Worm (Caenorhabditis elegans) whole organism, L2 larva: Measurements from ENCODE around the gene ttr-6.

Source experiments
- C34F6.9 ChIP-seq: fragments of 150-350 bp; optimal IDR thresholded peaks from 2 replicates; lab custom pipeline; 2014; ENCODE audit warnings: missing biosample characterization, missing genetic modification characterization
- F13H6.1 ChIP-seq: sonication (generic microtip); optimal IDR thresholded peaks from 2 replicates; lab custom pipeline; 2016; ENCODE audit warnings: missing genetic modification characterization, missing compliant biosample characterization
- R02D3.7 ChIP-seq: fragments of 150-350 bp; optimal IDR thresholded peaks from 2 replicates; lab custom pipeline; 2014; ENCODE audit warnings: missing biosample characterization, missing genetic modification characterization
- Y55F3AM.14 ChIP-seq: fragments of 200-800 bp; sonication (Bioruptor generic); optimal IDR thresholded peaks from 2 replicates; lab custom pipeline; 2018; ENCODE audit warnings: mild to moderate bottlenecking, missing genetic modification characterization, missing compliant biosample characterization
- aly-2 ChIP-seq: fragments of 150-350 bp; optimal IDR thresholded peaks from 2 replicates; lab custom pipeline; 2014; ENCODE audit warnings: missing biosample characterization, missing genetic modification characterization
- ama-1 ChIP-seq: fragments of 150-350 bp; optimal IDR thresholded peaks from 2 replicates; lab custom pipeline; 2018; ENCODE audit warnings: inconsistent platforms
- blmp-1 ChIP-seq: sonication (generic microtip); optimal IDR thresholded peaks from 2 replicates; lab custom pipeline; 2017; ENCODE audit warnings: missing genetic modification characterization, mild to moderate bottlenecking, missing compliant biosample characterization, antibody characterized with exemption, moderate library complexity; ENCODE audit not compliant: insufficient read depth
- ceh-16 ChIP-seq: fragments of 150-350 bp; optimal IDR thresholded peaks from 2 replicates; lab custom pipeline; 2014; ENCODE audit warnings: missing biosample characterization, missing genetic modification characterization
- ceh-82 ChIP-seq: fragments of 150-350 bp; optimal IDR thresholded peaks from 2 replicates; lab custom pipeline; 2014; ENCODE audit warnings: missing biosample characterization, missing genetic modification characterization
- crh-2 ChIP-seq: sonication (generic microtip); optimal IDR thresholded peaks from 2 replicates; lab custom pipeline; 2017; ENCODE audit warnings: missing biosample characterization, missing genetic modification characterization
- dmd-4 ChIP-seq: sonication (generic microtip); optimal IDR thresholded peaks from 2 replicates; lab custom pipeline; 2017; ENCODE audit warnings: missing biosample characterization, missing genetic modification characterization
- egl-27 ChIP-seq: sonication (generic microtip); optimal IDR thresholded peaks from 3 replicates; lab custom pipeline; 2017; ENCODE audit warnings: missing biosample characterization, missing genetic modification reagents, missing genetic modification characterization
- elt-1 ChIP-seq: fragments of 150-350 bp; optimal IDR thresholded peaks from 2 replicates; lab custom pipeline; 2014; ENCODE audit warnings: missing biosample characterization, missing genetic modification characterization
- elt-3 ChIP-seq: sonication (generic microtip); optimal IDR thresholded peaks from 2 replicates; lab custom pipeline; 2017; ENCODE audit warnings: missing biosample characterization, missing genetic modification characterization
- gmeb-1 ChIP-seq: fragments of 150-350 bp; optimal IDR thresholded peaks from 2 replicates; lab custom pipeline; 2014; ENCODE audit warnings: missing biosample characterization, missing genetic modification characterization
- lin-11 ChIP-seq: fragments of 150-350 bp; sonication (generic microtip); optimal IDR thresholded peaks from 2 replicates; lab custom pipeline; 2014; ENCODE audit warnings: missing biosample characterization, missing genetic modification characterization, inconsistent platforms, mixed read lengths
- lin-13 ChIP-seq: fragments of 150-350 bp; optimal IDR thresholded peaks from 2 replicates; lab custom pipeline; 2014; ENCODE audit warnings: missing biosample characterization, missing genetic modification reagents, missing genetic modification characterization
- lin-39 ChIP-seq: fragments of 150-350 bp; optimal IDR thresholded peaks from 2 replicates; lab custom pipeline; 2014; ENCODE audit warnings: missing biosample characterization, missing genetic modification reagents, missing genetic modification characterization
- lsy-2 ChIP-seq, 2 experiments: fragments of 150-350 bp in 1 of 2; sonication (generic microtip) in 1 of 2; optimal IDR thresholded peaks; 2 replicates each; lab custom pipeline; 2014 to 2017; ENCODE audit warnings: missing biosample characterization in 2 of 2, missing genetic modification characterization in 2 of 2
- mbf-1 ChIP-seq: sonication (generic microtip); optimal IDR thresholded peaks from 2 replicates; lab custom pipeline; 2017; ENCODE audit warnings: missing biosample characterization, missing genetic modification characterization
- mdl-1 ChIP-seq, 2 experiments: fragments of 150-350 bp in 1 of 2; sonication (generic microtip) in 1 of 2; optimal IDR thresholded peaks; 2 replicates each; lab custom pipeline; 2017; ENCODE audit warnings: missing biosample characterization in 2 of 2, missing genetic modification characterization in 2 of 2
- nhr-10 ChIP-seq: sonication (generic microtip); optimal IDR thresholded peaks from 2 replicates; lab custom pipeline; 2017; ENCODE audit warnings: missing biosample characterization, missing genetic modification characterization
- nhr-11 ChIP-seq: fragments of 150-350 bp; optimal IDR thresholded peaks from 2 replicates; lab custom pipeline; 2014; ENCODE audit warnings: missing biosample characterization, missing genetic modification characterization
- nhr-12 ChIP-seq: fragments of 150-350 bp; optimal IDR thresholded peaks from 2 replicates; lab custom pipeline; 2014; ENCODE audit warnings: missing biosample characterization, missing genetic modification characterization
- nhr-129 ChIP-seq: fragments of 150-350 bp; optimal IDR thresholded peaks from 2 replicates; lab custom pipeline; 2014; ENCODE audit warnings: missing biosample characterization, missing genetic modification characterization
- nhr-21 ChIP-seq: fragments of 150-350 bp; optimal IDR thresholded peaks from 2 replicates; lab custom pipeline; 2014; ENCODE audit warnings: missing biosample characterization, missing genetic modification characterization
- nhr-23 ChIP-seq: fragments of 150-350 bp; optimal IDR thresholded peaks from 2 replicates; lab custom pipeline; 2014; ENCODE audit warnings: missing biosample characterization, missing genetic modification reagents, missing genetic modification characterization
- nhr-25 ChIP-seq: fragments of 150-350 bp; sonication (generic microtip); optimal IDR thresholded peaks from 3 replicates; lab custom pipeline; 2014; ENCODE audit warnings: missing biosample characterization, missing genetic modification characterization
- nhr-6 ChIP-seq: fragments of 150-350 bp; optimal IDR thresholded peaks from 2 replicates; lab custom pipeline; 2014; ENCODE audit warnings: missing biosample characterization, missing genetic modification characterization
- nhr-77 ChIP-seq: fragments of 150-350 bp; optimal IDR thresholded peaks from 2 replicates; lab custom pipeline; 2014; ENCODE audit warnings: missing biosample characterization, missing genetic modification characterization
- sem-4 ChIP-seq: fragments of 150-350 bp; optimal IDR thresholded peaks from 2 replicates; lab custom pipeline; 2014; ENCODE audit warnings: missing biosample characterization, missing genetic modification reagents, missing genetic modification characterization
- skn-1 ChIP-seq: sonication (generic microtip); optimal IDR thresholded peaks from 2 replicates; lab custom pipeline; 2017; ENCODE audit warnings: missing biosample characterization, missing genetic modification characterization
- sma-3 ChIP-seq: sonication (generic microtip); optimal IDR thresholded peaks from 2 replicates; lab custom pipeline; 2016; ENCODE audit warnings: missing genetic modification reagents, missing genetic modification characterization, missing compliant biosample characterization
- sma-9 ChIP-seq, 2 experiments: fragments of 150-350 bp in 1 of 2; sonication (generic microtip) in 1 of 2; optimal IDR thresholded peaks; 2 replicates each; lab custom pipeline; 2014 to 2016; ENCODE audit warnings: missing genetic modification characterization in 2 of 2, mild to moderate bottlenecking in 1 of 2, missing biosample characterization in 1 of 2, missing compliant biosample characterization in 1 of 2, missing genetic modification reagents in 1 of 2, moderate library complexity in 1 of 2
- snpc-4 ChIP-seq: fragments of 150-350 bp; optimal IDR thresholded peaks from 2 replicates; lab custom pipeline; 2014; ENCODE audit warnings: missing biosample characterization, missing genetic modification characterization
- unc-39 ChIP-seq: fragments of 150-350 bp; optimal IDR thresholded peaks from 2 replicates; lab custom pipeline; 2014; ENCODE audit warnings: missing biosample characterization, missing genetic modification characterization
- unc-55 ChIP-seq: fragments of 150-350 bp; sonication (generic microtip); optimal IDR thresholded peaks from 3 replicates; lab custom pipeline; 2014; ENCODE audit warnings: missing biosample characterization, missing genetic modification reagents, missing genetic modification characterization
- unc-62 ChIP-seq: fragments of 150-350 bp; optimal IDR thresholded peaks from 2 replicates; lab custom pipeline; 2014; ENCODE audit warnings: missing biosample characterization, missing genetic modification reagents, missing genetic modification characterization
- ztf-1 ChIP-seq: fragments of 200-800 bp; sonication (Bioruptor generic); conservative IDR thresholded peaks from 2 replicates; pipeline ENCODE4 v1.3.6; 2022; ENCODE audit warnings: missing genetic modification characterization, missing compliant biosample characterization
- ztf-11 ChIP-seq: sonication (generic microtip); optimal IDR thresholded peaks from 2 replicates; lab custom pipeline; 2017; ENCODE audit warnings: missing biosample characterization, missing genetic modification characterization
- ztf-4 ChIP-seq: fragments of 150-350 bp; optimal IDR thresholded peaks from 2 replicates; lab custom pipeline; 2014; ENCODE audit warnings: missing biosample characterization, missing genetic modification characterization

ttr-6 gene

DNA sequence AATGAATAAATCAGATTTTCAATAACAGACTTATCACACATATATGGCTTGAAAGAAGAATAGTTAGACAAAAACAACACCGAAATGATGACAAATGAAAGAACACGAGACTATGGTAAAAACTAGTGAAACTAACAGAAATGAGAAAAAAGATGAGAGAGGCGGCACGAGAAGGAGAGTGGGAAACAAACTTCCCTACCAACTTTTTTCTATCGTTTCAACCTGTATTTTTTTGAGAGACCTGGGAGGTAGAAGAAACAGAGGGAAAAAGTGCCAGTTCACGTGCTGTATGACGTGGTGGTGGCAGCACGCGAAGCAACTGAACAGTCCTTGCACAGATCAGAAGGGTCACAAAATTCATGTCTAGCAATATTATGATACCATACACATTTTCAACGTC lies 45.9 kb upstream of the ttr-6 start (continued):
- TF ChIP-seq dmd-4 = no peak
- TF ChIP-seq elt-3 (tag; lab: Kevin White, UChicago) = no peak
- TF ChIP-seq nhr-23 = no peak
- TF ChIP-seq mdl-1 (tag; optimal IDR thresholded peaks at IDR 0.05; lab: Kevin White, UChicago) = peak in 1 of 2 experiments; percentile 41
- peak; percentile 53 for TF ChIP-seq sma-3
- TF ChIP-seq snpc-4 = no peak
- TF ChIP-seq ztf-11 (tag; lab: Kevin White, UChicago) = no peak
- no peak for TF ChIP-seq nhr-77 (tag; lab: Kevin White, UChicago)
- TF ChIP-seq lin-11 (tag; lab: Kevin White, UChicago) = no peak

DNA sequence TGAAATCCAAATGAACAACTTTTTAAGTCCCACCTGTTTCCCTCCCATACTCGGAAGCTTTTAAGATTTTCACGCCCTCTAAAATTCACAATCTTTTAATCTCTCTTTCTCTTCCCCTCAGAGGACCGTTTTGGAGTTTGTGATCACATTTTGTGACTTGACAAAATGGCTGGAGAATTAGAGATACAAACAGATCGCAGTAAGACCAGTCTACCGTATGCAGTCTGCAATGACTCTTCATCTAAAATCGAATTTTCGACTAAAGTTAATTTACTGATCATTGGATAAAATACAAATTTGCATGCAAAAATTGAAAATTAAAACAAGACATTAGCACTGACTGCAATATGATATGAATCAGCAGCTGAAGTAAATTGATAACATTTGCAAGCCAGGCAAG lies 44.6 kb upstream of the ttr-6 start:
- TF ChIP-seq nhr-6 (tag; lab: Kevin White, UChicago) = no peak
- TF ChIP-seq lin-13 = peak; percentile 21
- TF ChIP-seq Y55F3AM.14 (GFP tag; lab: Kevin White, UChicago) = no peak
- TF ChIP-seq elt-3 (tag; lab: Kevin White, UChicago) = no peak
- no peak for TF ChIP-seq nhr-77 (tag; lab: Kevin White, UChicago)
- TF ChIP-seq nhr-129 (tag; lab: Kevin White, UChicago) = peak; percentile 24
- peak; percentile 28 for TF ChIP-seq crh-2
- TF ChIP-seq nhr-11 (tag; lab: Kevin White, UChicago) = no peak
- TF ChIP-seq nhr-25 (tag; lab: Kevin White, UChicago) = peak; percentile 7
- no peak for TF ChIP-seq nhr-10 (tag; lab: Kevin White, UChicago)
- peak in 1 of 2 experiments; percentile 54 for TF ChIP-seq lsy-2 (tag; optimal IDR thresholded peaks at IDR 0.05; lab: Kevin White, UChicago)
- no peak for TF ChIP-seq egl-27

DNA sequence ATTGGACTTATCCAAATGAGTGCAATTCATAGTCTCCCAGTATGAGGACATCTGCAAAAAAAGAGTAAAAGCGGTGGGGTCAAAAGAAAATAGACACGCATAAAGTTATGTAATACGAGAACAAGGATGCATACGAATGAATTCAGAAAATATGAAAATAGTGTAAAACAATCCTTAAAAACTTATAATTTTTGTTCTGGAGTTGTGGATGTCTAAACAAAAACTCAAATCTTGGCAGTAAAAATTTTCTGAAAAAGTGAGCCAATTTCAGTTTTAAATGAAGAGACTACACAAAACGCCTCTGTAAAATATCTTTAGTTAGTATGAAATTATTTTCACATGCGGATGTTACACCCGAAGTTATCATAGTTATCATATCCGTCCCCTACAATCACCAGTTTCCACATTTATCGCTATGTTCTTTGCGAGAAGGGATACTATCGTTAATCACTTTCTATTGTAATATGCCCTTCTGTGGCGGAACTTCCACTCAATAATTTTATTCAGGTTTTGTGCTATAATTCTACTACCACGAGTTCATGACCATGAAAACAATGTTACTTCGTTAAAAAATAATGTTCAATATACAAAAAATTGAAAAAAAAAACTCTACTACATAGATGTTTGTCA lies 43.8 kb upstream of the ttr-6 start, which contains the start of gene nhr-120:
nhr-120 (minus strand) TSS at position 51 of the 630 bp plus-strand sequence.
- TF ChIP-seq unc-62 (GFP tag; lab: Kevin White, UChicago) (no peak), sma-9 (GFP tag; optimal IDR thresholded peaks at IDR 0.05; lab: Kevin White, UChicago) (peak; percentile 48), sma-9 (tag; optimal IDR thresholded peaks at IDR 0.05; lab: Kevin White, UChicago) (no peak), gmeb-1 (no peak), blmp-1 (tag; lab: Kevin White, UChicago) (peak; percentile 19), Y55F3AM.14 (GFP tag; lab: Kevin White, UChicago) (no peak), nhr-10 (tag; lab: Kevin White, UChicago) (no peak), skn-1 (no peak), egl-27 (no peak), crh-2 (no peak), sma-3 (no peak), dmd-4 (no peak), ztf-1 (GFP tag; lab: Robert Waterston, UW) (no peak), nhr-25 (tag; lab: Kevin White, UChicago) (peak; percentile 5)

DNA sequence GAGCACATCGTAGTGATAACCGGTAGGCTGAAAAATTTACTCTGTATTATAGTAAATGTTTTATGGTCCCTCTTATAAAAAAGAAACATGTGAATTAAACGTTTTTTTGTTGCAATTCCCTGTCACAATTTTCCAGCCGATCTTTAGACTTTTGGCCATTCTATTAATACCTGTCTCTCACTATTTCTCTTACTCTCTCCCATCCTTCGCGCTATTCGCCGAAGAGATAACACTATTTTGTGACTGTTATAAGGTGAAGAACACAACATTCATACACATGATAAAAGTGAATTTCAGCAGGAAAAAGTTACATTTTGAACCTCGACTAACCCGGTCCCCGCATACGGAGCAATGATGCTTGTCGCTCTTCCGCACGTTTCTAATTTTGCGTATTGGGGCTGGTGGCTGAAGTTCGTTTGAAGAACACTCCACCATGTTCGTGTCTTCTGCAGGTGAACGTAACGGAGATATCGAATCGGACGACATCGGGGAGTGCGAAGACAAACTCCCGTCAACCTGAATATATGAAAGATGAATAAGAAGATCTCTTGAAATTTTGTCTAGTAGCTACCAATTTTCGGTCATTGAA lies 42.2 kb upstream of the ttr-6 start:
- peak; percentile 67 for TF ChIP-seq nhr-25 (tag; lab: Kevin White, UChicago)
- TF ChIP-seq elt-3 (tag; lab: Kevin White, UChicago) = no peak
- no peak for TF ChIP-seq ceh-16
- TF ChIP-seq dmd-4 = no peak
- no peak for TF ChIP-seq skn-1
- TF ChIP-seq ztf-11 (tag; lab: Kevin White, UChicago) = no peak
- TF ChIP-seq C34F6.9 (tag; lab: Kevin White, UChicago) = no peak
- TF ChIP-seq egl-27 = no peak
- TF ChIP-seq nhr-12 (tag; lab: Kevin White, UChicago) = no peak
- no peak for TF ChIP-seq lin-11 (tag; lab: Kevin White, UChicago)
- no peak for TF ChIP-seq Y55F3AM.14 (GFP tag; lab: Kevin White, UChicago)
- TF ChIP-seq elt-1 (tag; lab: Kevin White, UChicago) = no peak
- TF ChIP-seq snpc-4 = no peak
- no peak for TF ChIP-seq mbf-1 (tag; lab: Kevin White, UChicago)
- no peak for TF ChIP-seq ama-1 (lab: Kevin White, UChicago)
- no peak for TF ChIP-seq nhr-11 (tag; lab: Kevin White, UChicago)
- TF ChIP-seq sma-3 = peak; percentile 70
- no peak for TF ChIP-seq R02D3.7 (tag; lab: Kevin White, UChicago)
- TF ChIP-seq lsy-2 (tag; optimal IDR thresholded peaks at IDR 0.05; lab: Kevin White, UChicago) = no peak
- peak; percentile 84 for TF ChIP-seq sma-9 (GFP tag; optimal IDR thresholded peaks at IDR 0.05; lab: Kevin White, UChicago)
- no peak for TF ChIP-seq sma-9 (tag; optimal IDR thresholded peaks at IDR 0.05; lab: Kevin White, UChicago)
- no peak for TF ChIP-seq sem-4 (tag; lab: Kevin White, UChicago)
- TF ChIP-seq nhr-21 (tag; lab: Kevin White, UChicago) = peak; percentile 13
- no peak for TF ChIP-seq aly-2
- TF ChIP-seq nhr-23 = no peak
- TF ChIP-seq nhr-10 (tag; lab: Kevin White, UChicago) = no peak
- TF ChIP-seq nhr-129 (tag; lab: Kevin White, UChicago) = no peak
- no peak for TF ChIP-seq lin-39 (tag; lab: Kevin White, UChicago)
- TF ChIP-seq ceh-82 (tag; lab: Kevin White, UChicago) = no peak
- peak; percentile 48 for TF ChIP-seq blmp-1 (tag; lab: Kevin White, UChicago)
- no peak for TF ChIP-seq nhr-6 (tag; lab: Kevin White, UChicago)
- TF ChIP-seq gmeb-1 = peak; percentile 22
- no peak for TF ChIP-seq lin-13
- TF ChIP-seq unc-39 = no peak
- TF ChIP-seq F13H6.1 (tag; lab: Kevin White, UChicago) = no peak
- TF ChIP-seq unc-62 (GFP tag; lab: Kevin White, UChicago) = no peak
- TF ChIP-seq unc-55 (GFP tag; lab: Kevin White, UChicago) = no peak
- TF ChIP-seq crh-2 = peak; percentile 48
- peak; percentile 27 for TF ChIP-seq ztf-4 (tag; lab: Kevin White, UChicago)
